Worm (Caenorhabditis elegans) whole organism, L3 larva: ENCODE data around the gene sru-39.

Source experiments
- ama-1 ChIP-seq: fragments of 150-350 bp; optimal IDR thresholded peaks from 2 replicates; lab custom pipeline; 2018
- ceh-82 ChIP-seq: fragments of 150-350 bp; optimal IDR thresholded peaks from 2 replicates; lab custom pipeline; 2014; ENCODE audit warnings: missing biosample characterization, missing genetic modification characterization
- elt-1 ChIP-seq: fragments of 150-350 bp; optimal IDR thresholded peaks from 2 replicates; lab custom pipeline; 2014; ENCODE audit warnings: missing biosample characterization, missing genetic modification characterization
- fos-1 ChIP-seq: fragments of 150-350 bp; optimal IDR thresholded peaks from 2 replicates; lab custom pipeline; 2014; ENCODE audit warnings: missing biosample characterization, missing genetic modification characterization
- lin-15B ChIP-seq: fragments of 150-350 bp; optimal IDR thresholded peaks from 2 replicates; lab custom pipeline; 2014; ENCODE audit warnings: missing biosample characterization, missing genetic modification characterization
- nhr-12 ChIP-seq: fragments of 150-350 bp; optimal IDR thresholded peaks from 2 replicates; lab custom pipeline; 2014; ENCODE audit warnings: missing biosample characterization, missing genetic modification characterization
- nhr-28 ChIP-seq: fragments of 150-350 bp; optimal IDR thresholded peaks from 2 replicates; lab custom pipeline; 2014; ENCODE audit warnings: missing biosample characterization, missing genetic modification characterization
- pha-4 ChIP-seq: fragments of 150-350 bp; optimal IDR thresholded peaks from 2 replicates; lab custom pipeline; 2014; ENCODE audit warnings: missing biosample characterization, missing genetic modification reagents, missing genetic modification characterization
- tbx-2 ChIP-seq: sonication (generic microtip); optimal IDR thresholded peaks from 2 replicates; lab custom pipeline; 2016; ENCODE audit warnings: mild to moderate bottlenecking, missing genetic modification characterization, missing compliant biosample characterization
- unc-62 ChIP-seq: fragments of 150-350 bp; sonication (generic microtip); optimal IDR thresholded peaks from 4 replicates; lab custom pipeline; 2014; ENCODE audit warnings: missing biosample characterization, missing genetic modification reagents, missing genetic modification characterization
- ztf-11 ChIP-seq: fragments of 150-350 bp; optimal IDR thresholded peaks from 2 replicates; lab custom pipeline; 2014; ENCODE audit warnings: missing biosample characterization, missing genetic modification characterization
- ztf-4 ChIP-seq: fragments of 150-350 bp; optimal IDR thresholded peaks from 2 replicates; lab custom pipeline; 2014; ENCODE audit warnings: missing biosample characterization, missing genetic modification characterization

DNA sequence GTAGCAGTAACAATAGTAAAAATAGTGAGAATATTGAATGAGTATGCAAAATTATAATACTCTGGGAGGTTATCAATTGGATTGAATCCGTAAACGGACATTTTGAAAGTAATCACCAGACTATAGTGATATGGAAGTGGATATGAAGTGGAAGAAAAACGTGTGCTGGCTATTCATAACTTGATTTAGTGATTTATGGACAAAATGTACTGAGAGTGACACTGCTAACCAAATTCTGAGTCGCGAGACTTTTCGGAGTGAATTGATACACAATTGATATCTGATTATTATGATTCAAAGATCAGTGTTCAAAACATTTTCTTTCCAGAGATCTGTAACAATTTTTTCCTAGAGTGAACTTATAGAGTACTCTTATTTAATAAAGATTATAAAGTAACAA lies 32.7 kb downstream of the sru-39 start, which contains the start of gene sru-38:
- TF ChIP-seq ztf-4 (tag; lab: Kevin White, UChicago) = no peak
- no peak for TF ChIP-seq tbx-2 (tag; lab: Kevin White, UChicago)
- TF ChIP-seq nhr-12 (tag; lab: Kevin White, UChicago) = no peak
- TF ChIP-seq pha-4 (tag; lab: Kevin White, UChicago) = no peak
- no peak for TF ChIP-seq lin-15B
- TF ChIP-seq nhr-28 (tag; lab: Kevin White, UChicago) = no peak
- no peak for TF ChIP-seq ama-1
- no peak for TF ChIP-seq elt-1 (tag; lab: Kevin White, UChicago)
- no peak for TF ChIP-seq fos-1
- no peak for TF ChIP-seq ztf-11 (tag; lab: Kevin White, UChicago)
- TF ChIP-seq unc-62 = no peak
- no peak for TF ChIP-seq ceh-82 (tag; lab: Kevin White, UChicago)
